Worm (Caenorhabditis elegans) whole organism, early embryonic: Measurements from ENCODE around the gene M163.9.

Source experiments
- aly-1 ChIP-seq: sonication (generic microtip); optimal IDR thresholded peaks from 2 replicates; lab custom pipeline; 2016; ENCODE audit warnings: missing genetic modification characterization, missing compliant biosample characterization
- ama-1 ChIP-seq: fragments of 150-350 bp; optimal IDR thresholded peaks from 2 replicates; lab custom pipeline; 2014
- ceh-13 ChIP-seq: fragments of 200-800 bp; sonication (Bioruptor generic); optimal IDR thresholded peaks from 2 replicates; lab custom pipeline; 2018; ENCODE audit warnings: mild to moderate bottlenecking, missing genetic modification characterization, missing compliant biosample characterization
- ceh-36 ChIP-seq: sonication (generic microtip); optimal IDR thresholded peaks from 2 replicates; lab custom pipeline; 2016; ENCODE audit warnings: missing genetic modification characterization, inconsistent platforms, missing compliant biosample characterization
- ets-7 ChIP-seq: sonication (generic microtip); optimal IDR thresholded peaks from 2 replicates; lab custom pipeline; 2016; ENCODE audit warnings: missing genotype, missing genetic modification characterization, missing compliant biosample characterization
- flt-1 ChIP-seq: fragments of 200-800 bp; sonication (Bioruptor generic); IDR thresholded peaks from 2 replicates; pipeline ENCODE4 v1.3.6; 2022; ENCODE audit warnings: missing genetic modification characterization, missing compliant biosample characterization
- hmbx-1 ChIP-seq: sonication (generic microtip); optimal IDR thresholded peaks from 2 replicates; lab custom pipeline; 2016; ENCODE audit warnings: mild to moderate bottlenecking, missing genetic modification characterization, missing compliant biosample characterization
- hmg-4 ChIP-seq: fragments of 200-800 bp; sonication (Bioruptor generic); optimal IDR thresholded peaks from 2 replicates; lab custom pipeline; 2018; ENCODE audit warnings: mild to moderate bottlenecking, missing genetic modification characterization, missing compliant biosample characterization
- hnd-1 ChIP-seq: sonication (generic microtip); optimal IDR thresholded peaks from 2 replicates; lab custom pipeline; 2016; ENCODE audit warnings: missing genetic modification characterization, missing compliant biosample characterization
- pes-1 ChIP-seq: fragments of 200-800 bp; sonication (Bioruptor generic); IDR thresholded peaks from 2 replicates; pipeline ENCODE4 v1.3.6; 2022; ENCODE audit warnings: missing genetic modification reagents, missing genetic modification characterization, missing compliant biosample characterization
- sea-1 ChIP-seq: fragments of 200-800 bp; sonication (Bioruptor generic); conservative IDR thresholded peaks from 2 replicates; pipeline ENCODE4 v1.3.6; 2022; ENCODE audit warnings: missing genetic modification characterization, missing compliant biosample characterization
- tbx-11 ChIP-seq: fragments of 200-800 bp; sonication (Bioruptor generic); IDR thresholded peaks from 2 replicates; pipeline ENCODE4 v1.3.6; 2022; ENCODE audit warnings: missing genetic modification characterization, missing compliant biosample characterization
- tra-4 ChIP-seq: sonication (generic microtip); optimal IDR thresholded peaks from 2 replicates; lab custom pipeline; 2017; ENCODE audit warnings: missing genetic modification characterization, missing compliant biosample characterization

The M163.9 gene

DNA sequence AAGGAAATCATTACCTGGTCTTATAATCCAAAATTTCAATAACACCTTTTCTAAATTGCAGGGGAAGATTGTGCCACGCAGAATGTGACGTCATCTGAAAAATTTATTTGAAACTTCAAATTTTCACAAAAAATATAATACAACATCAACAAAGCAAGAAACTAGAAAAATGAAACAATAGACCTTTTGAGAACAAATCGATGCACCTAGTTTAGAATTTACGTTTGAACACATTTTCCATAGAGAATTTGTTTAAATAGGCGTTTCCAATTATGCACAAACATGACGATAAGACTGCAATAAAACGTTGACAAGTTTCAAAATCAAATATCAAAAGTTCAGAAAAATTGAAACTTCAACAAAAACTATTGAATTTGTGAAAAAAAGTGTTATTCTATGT is 43.4 kb downstream of the M163.9 start, which contains the start of gene fbxa-141:
Gene fbxa-141 (minus strand): TSS at position 101 of the 400 bp plus-strand sequence.
- TF ChIP-seq tbx-11 (GFP tag; lab: Robert Waterston, UW), result no peak
- no peak for TF ChIP-seq tra-4 (tag; lab: Kevin White, UChicago)
- no peak for TF ChIP-seq aly-1 (tag; lab: Kevin White, UChicago)
- TF ChIP-seq hmbx-1 (tag; lab: Kevin White, UChicago), result no peak

DNA sequence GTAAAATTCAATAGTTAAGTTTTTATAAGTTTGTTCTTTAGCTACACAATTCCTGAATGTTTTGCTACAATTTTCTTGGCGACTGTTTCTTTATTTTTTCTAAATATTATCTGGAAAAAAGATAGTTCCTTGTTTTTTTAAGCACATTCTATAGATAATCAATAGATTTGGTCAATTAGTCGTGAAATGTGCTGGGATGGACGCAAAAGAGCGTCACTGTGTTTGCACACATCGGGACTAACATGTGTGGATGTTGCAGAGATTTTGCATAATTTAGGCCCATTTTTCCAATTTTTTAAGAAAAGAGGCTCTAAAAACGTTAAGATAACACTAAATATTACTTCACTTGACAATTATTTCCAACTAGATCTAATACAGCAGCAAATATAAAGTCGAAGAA is 44.1 kb downstream of the M163.9 start:
- TF ChIP-seq ceh-36 (tag; lab: Kevin White, UChicago) (peak; percentile 5), tbx-11 (GFP tag; lab: Robert Waterston, UW) (no peak)

- no peak for TF ChIP-seq ceh-36 (tag; lab: Kevin White, UChicago)
- no peak for TF ChIP-seq ceh-13
- TF ChIP-seq flt-1 (GFP tag; lab: Robert Waterston, UW), result no peak
- TF ChIP-seq hmbx-1 (tag; lab: Kevin White, UChicago), result no peak
- no peak for TF ChIP-seq pes-1 (GFP tag; lab: Robert Waterston, UW)
- TF ChIP-seq ets-7 (tag; lab: Kevin White, UChicago), result no peak
- no peak for TF ChIP-seq hmg-4
- no peak for TF ChIP-seq sea-1 (GFP tag; lab: Robert Waterston, UW)
Measured at ce11 chrX:14515028-14515427, 45.6 kb downstream of the M163.9 start, which contains the start of gene gcsh-1. Gene gcsh-1 (minus strand): TSS chrX:14515073.

ce11 chrX:14516560-14516959 is 47.2 kb downstream of the M163.9 start, which contains the start of gene D1025.10:
Gene D1025.10 (plus strand): TSS chrX:14516860.
- TF ChIP-seq hmg-4, result no peak

ce11 chrX:14517842-14518241 is 48.5 kb downstream of the M163.9 start:
- TF ChIP-seq hnd-1 (tag; lab: Kevin White, UChicago), result no peak
- TF ChIP-seq pes-1 (GFP tag; lab: Robert Waterston, UW), result no peak
- TF ChIP-seq ama-1 (lab: Kevin White, UChicago), result no peak
- TF ChIP-seq sea-1 (GFP tag; lab: Robert Waterston, UW), result no peak
